Worm (Caenorhabditis elegans) whole organism, L3 larva: ENCODE results near the gene C15B12.1.

ENCODE experiments used
- ama-1 ChIP-seq: fragments of 150-350 bp; optimal IDR thresholded peaks from 2 replicates; lab custom pipeline; 2018
- fos-1 ChIP-seq: fragments of 150-350 bp; optimal IDR thresholded peaks from 2 replicates; lab custom pipeline; 2014; ENCODE audit warnings: missing biosample characterization, missing genetic modification characterization
- nfya-1 ChIP-seq: sonication (generic microtip); optimal IDR thresholded peaks from 2 replicates; lab custom pipeline; 2017; ENCODE audit warnings: missing genetic modification characterization, mild to moderate bottlenecking, missing compliant biosample characterization, antibody characterized with exemption, moderate library complexity; ENCODE audit not compliant: insufficient read depth
- nhr-11 ChIP-seq: fragments of 150-350 bp; optimal IDR thresholded peaks from 2 replicates; lab custom pipeline; 2014; ENCODE audit warnings: missing biosample characterization, missing genetic modification characterization
- nhr-12 ChIP-seq: fragments of 150-350 bp; optimal IDR thresholded peaks from 2 replicates; lab custom pipeline; 2014; ENCODE audit warnings: missing biosample characterization, missing genetic modification characterization
- pqm-1 ChIP-seq: fragments of 150-350 bp; optimal IDR thresholded peaks from 2 replicates; lab custom pipeline; 2017; ENCODE audit warnings: missing biosample characterization, missing genetic modification characterization, inconsistent platforms
- unc-62 ChIP-seq: fragments of 150-350 bp; sonication (generic microtip); optimal IDR thresholded peaks from 4 replicates; lab custom pipeline; 2014; ENCODE audit warnings: missing biosample characterization, missing genetic modification reagents, missing genetic modification characterization

ce11 chrX:6507734-6508133, 31.1 kb downstream of the C15B12.1 start:
- TF ChIP-seq unc-62 (GFP tag; lab: Kevin White, UChicago) (no peak), nfya-1 (tag; lab: Kevin White, UChicago) (no peak), pqm-1 (tag; lab: Kevin White, UChicago) (no peak), ama-1 (lab: Kevin White, UChicago) (no peak), fos-1 (tag; lab: Kevin White, UChicago) (no peak), nhr-12 (tag; lab: Kevin White, UChicago) (no peak), nhr-11 (tag; lab: Kevin White, UChicago) (no peak)
